Fruit fly (Drosophila melanogaster) whole organism, embryonic: ENCODE data around the gene MsR2.

Experiments used
- Antp ChIP-seq: fragments of 200-800 bp; sonication (Bioruptor generic); optimal IDR thresholded peaks from 3 replicates; lab custom pipeline; 2016; ENCODE audit warnings: missing biosample characterization, missing genetic modification characterization
- B-H2 ChIP-seq: fragments of 200-800 bp; sonication (Bioruptor generic); optimal IDR thresholded peaks from 2 replicates; lab custom pipeline; 2018; ENCODE audit warnings: missing biosample characterization, mild to moderate bottlenecking, missing genetic modification characterization
- CG10267 ChIP-seq: fragments of 200-800 bp; sonication (Bioruptor generic); optimal IDR thresholded peaks from 2 replicates; lab custom pipeline; 2018; ENCODE audit warnings: missing biosample characterization, mild to moderate bottlenecking, missing genetic modification characterization, moderate library complexity
- CG10543 ChIP-seq: fragments of 200-800 bp; sonication (Bioruptor generic); optimal IDR thresholded peaks from 3 replicates; lab custom pipeline; 2017; ENCODE audit warnings: missing biosample characterization, mild to moderate bottlenecking, missing genetic modification characterization, moderate library complexity
- CG10979 ChIP-seq: fragments of 200-800 bp; sonication (Bioruptor generic); optimal IDR thresholded peaks from 2 replicates; lab custom pipeline; 2018; ENCODE audit warnings: missing biosample characterization, mild to moderate bottlenecking, missing genetic modification characterization, moderate library complexity
- CG11696 ChIP-seq: fragments of 200-800 bp; sonication (Bioruptor generic); IDR thresholded peaks from 2 replicates; pipeline ENCODE4 v1.3.6; 2022; ENCODE audit warnings: missing biosample characterization, missing genetic modification characterization
- CG11723 ChIP-seq: fragments of 200-800 bp; sonication (Bioruptor generic); optimal IDR thresholded peaks from 2 replicates; lab custom pipeline; 2017; ENCODE audit warnings: missing biosample characterization, mild to moderate bottlenecking, missing genetic modification characterization
- CG12659 ChIP-seq: fragments of 200-800 bp; sonication (Bioruptor generic); optimal IDR thresholded peaks from 3 replicates; lab custom pipeline; 2017; ENCODE audit warnings: mild to moderate bottlenecking, missing biosample characterization, missing genetic modification reagents, missing genetic modification characterization
- CG12942 ChIP-seq: fragments of 200-800 bp; sonication (Bioruptor generic); optimal IDR thresholded peaks from 3 replicates; lab custom pipeline; 2016; ENCODE audit warnings: missing biosample characterization, missing genetic modification characterization
- CG13624 ChIP-seq: fragments of 200-800 bp; sonication (Bioruptor generic); optimal IDR thresholded peaks from 2 replicates; lab custom pipeline; 2016; ENCODE audit warnings: missing biosample characterization, missing genetic modification characterization
- CG14050 ChIP-seq: fragments of 200-800 bp; sonication (Bioruptor generic); IDR thresholded peaks from 3 replicates; pipeline ENCODE4 v1.3.6; 2022; ENCODE audit warnings: missing biosample characterization, missing genetic modification characterization
- CG16779 ChIP-seq: fragments of 200-800 bp; sonication (Bioruptor generic); IDR thresholded peaks from 2 replicates; pipeline ENCODE4 v1.3.6; 2022; ENCODE audit warnings: missing biosample characterization, missing genetic modification characterization
- CG17359 ChIP-seq: fragments of 200-800 bp; sonication (Bioruptor generic); optimal IDR thresholded peaks from 3 replicates; lab custom pipeline; 2018; ENCODE audit warnings: missing biosample characterization, mild to moderate bottlenecking, missing genetic modification characterization, moderate library complexity
- CG2199 ChIP-seq: fragments of 200-800 bp; sonication (Bioruptor generic); IDR thresholded peaks from 3 replicates; pipeline ENCODE4 v1.3.6; 2022; ENCODE audit warnings: missing biosample characterization, missing genetic modification characterization
- CG33213 ChIP-seq: fragments of 200-800 bp; sonication (Bioruptor generic); optimal IDR thresholded peaks from 3 replicates; lab custom pipeline; 2016; ENCODE audit warnings: missing biosample characterization, missing genetic modification characterization
- CG34224 ChIP-seq: fragments of 200-800 bp; sonication (Bioruptor generic); IDR thresholded peaks from 3 replicates; pipeline ENCODE4 v1.3.6; 2022; ENCODE audit warnings: missing biosample characterization, missing genetic modification characterization; ENCODE audit not compliant: partially characterized antibody
- CG5245 ChIP-seq: fragments of 200-800 bp; sonication (Bioruptor generic); optimal IDR thresholded peaks from 3 replicates; lab custom pipeline; 2016; ENCODE audit warnings: missing biosample characterization, missing genetic modification characterization
- CG6765 ChIP-seq: fragments of 200-800 bp; sonication (Bioruptor generic); optimal IDR thresholded peaks from 3 replicates; lab custom pipeline; 2017; ENCODE audit warnings: missing biosample characterization, mild to moderate bottlenecking, missing genetic modification characterization
- CG7357 ChIP-seq: fragments of 200-800 bp; sonication (Bioruptor generic); IDR thresholded peaks from 3 replicates; pipeline ENCODE4 v1.3.6; 2022; ENCODE audit warnings: missing biosample characterization, missing genetic modification characterization
- CG7839 ChIP-seq: fragments of 200-800 bp; sonication (Bioruptor generic); optimal IDR thresholded peaks from 3 replicates; lab custom pipeline; 2018; ENCODE audit warnings: missing biosample characterization, mild to moderate bottlenecking, missing genetic modification characterization, moderate library complexity
- CG8281 ChIP-seq: fragments of 200-800 bp; sonication (Bioruptor generic); optimal IDR thresholded peaks from 2 replicates; lab custom pipeline; 2018; ENCODE audit warnings: missing biosample characterization, mild to moderate bottlenecking, missing genetic modification characterization, moderate library complexity
- CoRest ChIP-seq: fragments of 200-800 bp; sonication (Bioruptor generic); optimal IDR thresholded peaks from 3 replicates; lab custom pipeline; 2018; ENCODE audit warnings: missing biosample characterization, mild to moderate bottlenecking, missing genetic modification characterization, moderate library complexity
- Dek ChIP-seq: fragments of 200-800 bp; sonication (Bioruptor generic); optimal IDR thresholded peaks from 3 replicates; lab custom pipeline; 2019; ENCODE audit warnings: missing biosample characterization, mild to moderate bottlenecking, missing genetic modification characterization, moderate library complexity
- Dip2 ChIP-seq: fragments of 200-800 bp; sonication (Bioruptor generic); IDR thresholded peaks from 2 replicates; pipeline ENCODE4 v1.3.6; 2022; ENCODE audit warnings: missing biosample characterization, missing genetic modification characterization
- Dp ChIP-seq: fragments of 200-800 bp; sonication (Bioruptor generic); optimal IDR thresholded peaks from 2 replicates; lab custom pipeline; 2018; ENCODE audit warnings: missing biosample characterization, mild to moderate bottlenecking, missing genetic modification characterization, moderate library complexity
- Elba2 ChIP-seq: fragments of 200-800 bp; sonication (Bioruptor generic); optimal IDR thresholded peaks from 3 replicates; lab custom pipeline; 2016; ENCODE audit warnings: missing biosample characterization, missing genetic modification characterization
- Fer3 ChIP-seq: fragments of 200-800 bp; sonication (Bioruptor generic); optimal IDR thresholded peaks from 2 replicates; lab custom pipeline; 2018; ENCODE audit warnings: missing biosample characterization, mild to moderate bottlenecking, missing genetic modification characterization, moderate library complexity
- HmgD ChIP-seq: fragments of 200-800 bp; sonication (Bioruptor generic); optimal IDR thresholded peaks from 3 replicates; lab custom pipeline; 2016; ENCODE audit warnings: missing biosample characterization, missing genetic modification characterization
- Hr39 ChIP-seq: fragments of >200 bp; optimal IDR thresholded peaks from 2 replicates; lab custom pipeline; 2017
- Lhr ChIP-seq: fragments of 200-800 bp; sonication (Bioruptor generic); optimal IDR thresholded peaks from 3 replicates; lab custom pipeline; 2017; ENCODE audit warnings: mild to moderate bottlenecking, missing biosample characterization, missing genetic modification reagents, missing genetic modification characterization
- Lpt ChIP-seq: fragments of >200 bp; optimal IDR thresholded peaks from 2 replicates; lab custom pipeline; 2018; ENCODE audit warnings: missing biosample characterization, missing genetic modification characterization
- Opbp ChIP-seq: fragments of 200-800 bp; sonication (Bioruptor generic); IDR thresholded peaks from 3 replicates; pipeline ENCODE4 v1.3.6; 2022; ENCODE audit warnings: missing biosample characterization, missing genetic modification characterization; ENCODE audit not compliant: partially characterized antibody
- Optix ChIP-seq: fragments of 200-800 bp; sonication (Bioruptor generic); IDR thresholded peaks from 3 replicates; pipeline ENCODE4 v1.3.6; 2022; ENCODE audit warnings: missing biosample characterization, missing genetic modification characterization
- Taf1 ChIP-seq: fragments of 200-800 bp; sonication (Bioruptor generic); IDR thresholded peaks from 2 replicates; pipeline ENCODE4 v1.3.6; 2022; ENCODE audit warnings: missing biosample characterization, missing genetic modification characterization
- bbx ChIP-seq: fragments of 200-800 bp; sonication (Bioruptor generic); IDR thresholded peaks from 2 replicates; pipeline ENCODE4 v1.3.6; 2022; ENCODE audit warnings: missing biosample characterization, missing genetic modification characterization; ENCODE audit not compliant: partially characterized antibody
- dan ChIP-seq: fragments of 200-800 bp; sonication (Bioruptor generic); IDR thresholded peaks from 2 replicates; pipeline ENCODE4 v1.3.6; 2022; ENCODE audit warnings: missing biosample characterization, missing genetic modification characterization
- disco-r ChIP-seq: fragments of 200-800 bp; sonication (Bioruptor generic); optimal IDR thresholded peaks from 2 replicates; lab custom pipeline; 2016; ENCODE audit warnings: missing biosample characterization, missing genetic modification characterization
- dysf ChIP-seq: fragments of 200-800 bp; sonication (Bioruptor generic); IDR thresholded peaks from 3 replicates; pipeline ENCODE4 v1.3.6; 2022; ENCODE audit warnings: missing biosample characterization, missing genetic modification characterization
- gem ChIP-seq: fragments of 200-800 bp; sonication (Bioruptor generic); optimal IDR thresholded peaks from 2 replicates; lab custom pipeline; 2019; ENCODE audit warnings: missing biosample characterization, mild to moderate bottlenecking, missing genetic modification characterization, moderate library complexity
- gfzf ChIP-seq: fragments of 200-800 bp; sonication (Bioruptor generic); optimal IDR thresholded peaks from 2 replicates; lab custom pipeline; 2016; ENCODE audit warnings: missing biosample characterization, mild to moderate bottlenecking, missing genetic modification characterization, moderate library complexity
- mld ChIP-seq: fragments of 200-800 bp; sonication (Bioruptor generic); IDR thresholded peaks from 3 replicates; pipeline ENCODE4 v1.3.6; 2022; ENCODE audit warnings: missing biosample characterization, missing genetic modification characterization; ENCODE audit not compliant: partially characterized antibody
- nerfin-1 ChIP-seq: fragments of 200-800 bp; sonication (Bioruptor generic); optimal IDR thresholded peaks from 3 replicates; lab custom pipeline; 2019; ENCODE audit warnings: missing biosample characterization, mild to moderate bottlenecking, missing genetic modification characterization, moderate library complexity
- p53 ChIP-seq: fragments of 200-800 bp; sonication (Bioruptor generic); optimal IDR thresholded peaks from 2 replicates; lab custom pipeline; 2016; ENCODE audit warnings: missing biosample characterization, missing genetic modification characterization
- peb ChIP-seq: fragments of 200-800 bp; sonication (Bioruptor generic); IDR thresholded peaks from 2 replicates; pipeline ENCODE4 v1.3.6; 2022; ENCODE audit warnings: missing biosample characterization, missing genetic modification characterization
- phol ChIP-seq: fragments of 200-800 bp; sonication (Bioruptor generic); optimal IDR thresholded peaks from 3 replicates; lab custom pipeline; 2018; ENCODE audit warnings: missing biosample characterization, mild to moderate bottlenecking, missing genetic modification characterization, moderate library complexity
- pita ChIP-seq: fragments of 200-800 bp; sonication (Bioruptor generic); optimal IDR thresholded peaks from 2 replicates; lab custom pipeline; 2017; ENCODE audit warnings: missing biosample characterization, mild to moderate bottlenecking, missing genetic modification characterization
- pzg ChIP-seq: fragments of 200-800 bp; sonication (Bioruptor generic); optimal IDR thresholded peaks from 3 replicates; lab custom pipeline; 2018; ENCODE audit warnings: missing biosample characterization, mild to moderate bottlenecking, missing genetic modification characterization, moderate library complexity
- sens ChIP-seq: fragments of 200-800 bp; sonication (Bioruptor generic); peaks from one replicate; lab custom pipeline; 2016; ENCODE audit warnings: missing biosample characterization, missing genetic modification characterization
- stwl ChIP-seq: fragments of 200-800 bp; sonication (Bioruptor generic); optimal IDR thresholded peaks from 3 replicates; lab custom pipeline; 2018; ENCODE audit warnings: missing biosample characterization, mild to moderate bottlenecking, missing genetic modification characterization, moderate library complexity
- tna ChIP-seq: fragments of 200-800 bp; sonication (Bioruptor generic); IDR thresholded peaks from 2 replicates; pipeline ENCODE4 v1.3.6; 2022; ENCODE audit warnings: missing biosample characterization, missing genetic modification characterization; ENCODE audit not compliant: partially characterized antibody
- usp ChIP-seq: fragments of >200 bp; optimal IDR thresholded peaks from 2 replicates; lab custom pipeline; 2017; ENCODE audit warnings: missing biosample characterization, missing genetic modification characterization
- zen ChIP-seq: fragments of 200-800 bp; sonication (Bioruptor generic); optimal IDR thresholded peaks from 3 replicates; lab custom pipeline; 2018; ENCODE audit warnings: missing biosample characterization, mild to moderate bottlenecking, missing genetic modification characterization, moderate library complexity

MsR2 gene

dm6 chr3L:2237034-2237433 is 45.6 kb upstream of the MsR2 start, which contains the start of gene CG9018 (continued):
- peak; percentile 17 for TF ChIP-seq Elba2
- TF ChIP-seq CG16779 (GFP tag; lab: Robert Waterston, UW) = no peak
- no peak for TF ChIP-seq CG34224
- TF ChIP-seq CG13624 (GFP tag; lab: Kevin White, UChicago) = no peak
- TF ChIP-seq disco-r (GFP tag; lab: Kevin White, UChicago) = no peak
- TF ChIP-seq tna (GFP tag; lab: Robert Waterston, UW) = no peak
- TF ChIP-seq pita (GFP tag; lab: Kevin White, UChicago) = peak; percentile 30
- TF ChIP-seq CoRest (tag; lab: Kevin White, UChicago) = peak; percentile 56
- no peak for TF ChIP-seq CG11723
- no peak for TF ChIP-seq Fer3 (tag; lab: Kevin White, UChicago)
- TF ChIP-seq CG12659 (GFP tag; lab: Kevin White, UChicago) = peak; percentile 41
- peak; percentile 94 for TF ChIP-seq Dp (GFP tag; lab: Kevin White, UChicago)
- peak; percentile 49 for TF ChIP-seq phol (tag; lab: Kevin White, UChicago)
- no peak for TF ChIP-seq Taf1 (GFP tag; lab: Robert Waterston, UW)
- no peak for TF ChIP-seq bbx (GFP tag; lab: Robert Waterston, UW)
- TF ChIP-seq Opbp (GFP tag; lab: Robert Waterston, UW) = peak; percentile 39; the same call in 1 of the 3 replicates
- no peak for TF ChIP-seq dan
- no peak for TF ChIP-seq CG2199
- TF ChIP-seq CG8281 (tag; lab: Kevin White, UChicago) = no peak
- TF ChIP-seq CG10543 (GFP tag; lab: Kevin White, UChicago) = no peak
- TF ChIP-seq usp (GFP tag; lab: Kevin White, UChicago) = no peak
- TF ChIP-seq gem = no peak
- TF ChIP-seq CG10979 = no peak
- peak; percentile 79 for TF ChIP-seq Lhr (GFP tag; lab: Kevin White, UChicago)
- no peak for TF ChIP-seq dysf (GFP tag; lab: Robert Waterston, UW)
- TF ChIP-seq sens (GFP tag; lab: Kevin White, UChicago) = peak; percentile 77
- peak; percentile 42 for TF ChIP-seq HmgD (GFP tag; lab: Kevin White, UChicago)
- no peak for TF ChIP-seq peb (GFP tag; lab: Robert Waterston, UW)
- TF ChIP-seq CG17359 (tag; lab: Kevin White, UChicago) = no peak
- no peak for TF ChIP-seq CG7357 (GFP tag; lab: Robert Waterston, UW)
- TF ChIP-seq CG6765 (GFP tag; lab: Kevin White, UChicago) = no peak
- TF ChIP-seq stwl = peak; percentile 61
- TF ChIP-seq mld (GFP tag; lab: Robert Waterston, UW) = no peak
- no peak for TF ChIP-seq nerfin-1
- peak; percentile 12 for TF ChIP-seq Dek
- no peak for TF ChIP-seq Lpt (GFP tag; lab: Kevin White, UChicago)
- TF ChIP-seq zen (tag; lab: Kevin White, UChicago) = peak; percentile 20
- no peak for TF ChIP-seq Dip2 (GFP tag; lab: Robert Waterston, UW)
- no peak for TF ChIP-seq Antp (GFP tag; lab: Kevin White, UChicago)
- TF ChIP-seq CG7839 = no peak
- peak; percentile 32 for TF ChIP-seq p53
- TF ChIP-seq pzg (GFP tag; lab: Kevin White, UChicago) = peak; percentile 79
- no peak for TF ChIP-seq CG14050 (GFP tag; lab: Robert Waterston, UW)
- TF ChIP-seq Optix (GFP tag; lab: Robert Waterston, UW) = no peak
- TF ChIP-seq gfzf (GFP tag; lab: Kevin White, UChicago) = peak; percentile 95
- TF ChIP-seq B-H2 (GFP tag; lab: Kevin White, UChicago) = no peak
- TF ChIP-seq CG11696 (GFP tag; lab: Robert Waterston, UW) = no peak
- TF ChIP-seq CG5245 (GFP tag; lab: Kevin White, UChicago) = no peak
- TF ChIP-seq CG33213 (GFP tag; lab: Kevin White, UChicago) = peak; percentile 64
- TF ChIP-seq CG10267 (tag; lab: Kevin White, UChicago) = peak; percentile 56
- no peak for TF ChIP-seq CG12942
- no peak for TF ChIP-seq Hr39 (lab: Kevin White, UChicago)
